Fruit fly (Drosophila melanogaster) whole organism, prepupa: ENCODE measurements around the gene Coq7.

Experiments
- Blimp-1 ChIP-seq: fragments of 200-800 bp; sonication (Bioruptor generic); optimal IDR thresholded peaks from 3 replicates; lab custom pipeline; 2017; ENCODE audit warnings: missing biosample characterization, missing genetic modification characterization, mild to moderate bottlenecking, moderate library complexity, missing genetic modification reagents
- CG10631 ChIP-seq: fragments of 200-800 bp; sonication (Bioruptor generic); optimal IDR thresholded peaks from 2 replicates; lab custom pipeline; 2016; ENCODE audit warnings: missing biosample characterization, missing genetic modification characterization
- CG10669 ChIP-seq: fragments of 200-800 bp; sonication (Bioruptor generic); optimal IDR thresholded peaks from 3 replicates; lab custom pipeline; 2018; ENCODE audit warnings: missing biosample characterization, mild to moderate bottlenecking, missing genetic modification characterization, moderate library complexity
- CG11294 ChIP-seq: fragments of 200-800 bp; sonication (Bioruptor generic); IDR thresholded peaks from 2 replicates; pipeline ENCODE4 v1.3.6; 2022; ENCODE audit warnings: missing biosample characterization, missing genetic modification characterization
- CG11762 ChIP-seq: fragments of 200-800 bp; sonication (Bioruptor generic); optimal IDR thresholded peaks from 3 replicates; lab custom pipeline; 2016; ENCODE audit warnings: missing biosample characterization, missing genetic modification characterization; ENCODE audit not compliant: insufficient read depth
- CG11902 ChIP-seq: fragments of 200-800 bp; sonication (Bioruptor generic); optimal IDR thresholded peaks from 3 replicates; lab custom pipeline; 2016; ENCODE audit warnings: missing biosample characterization, missing genetic modification characterization
- CG1621 ChIP-seq: fragments of 200-800 bp; sonication (Bioruptor generic); optimal IDR thresholded peaks from 3 replicates; lab custom pipeline; 2018; ENCODE audit warnings: missing biosample characterization, mild to moderate bottlenecking, missing genetic modification characterization
- CG16779 ChIP-seq: fragments of 200-800 bp; sonication (Bioruptor generic); optimal IDR thresholded peaks from 3 replicates; lab custom pipeline; 2017; ENCODE audit warnings: missing biosample characterization, mild to moderate bottlenecking, missing genetic modification characterization
- CG3032 ChIP-seq: fragments of 200-800 bp; optimal IDR thresholded peaks from 2 replicates; lab custom pipeline; 2019; ENCODE audit warnings: missing biosample characterization, mild to moderate bottlenecking, missing genetic modification characterization, moderate library complexity
- CG31627 ChIP-seq: fragments of 200-800 bp; sonication (Bioruptor generic); optimal IDR thresholded peaks from 3 replicates; lab custom pipeline; 2016; ENCODE audit warnings: missing biosample characterization, missing genetic modification characterization
- CG32006 ChIP-seq: fragments of 200-800 bp; sonication (Bioruptor generic); optimal IDR thresholded peaks from 3 replicates; lab custom pipeline; 2017; ENCODE audit warnings: missing biosample characterization, mild to moderate bottlenecking, missing genetic modification characterization
- CG3919 ChIP-seq: fragments of 200-800 bp; sonication (Bioruptor generic); optimal IDR thresholded peaks from 3 replicates; lab custom pipeline; 2016; ENCODE audit warnings: missing biosample characterization, missing genetic modification characterization
- CG4318 ChIP-seq: fragments of 200-800 bp; sonication (Bioruptor generic); optimal IDR thresholded peaks from 3 replicates; lab custom pipeline; 2017; ENCODE audit warnings: missing biosample characterization, mild to moderate bottlenecking, missing genetic modification characterization
- CG6163 ChIP-seq: fragments of 200-800 bp; sonication (Bioruptor generic); IDR thresholded peaks from 3 replicates; pipeline ENCODE4 v1.3.6; 2022; ENCODE audit warnings: missing biosample characterization, missing genetic modification characterization
- CG6276 ChIP-seq: fragments of 200-800 bp; sonication (Bioruptor generic); optimal IDR thresholded peaks from 2 replicates; lab custom pipeline; 2017; ENCODE audit warnings: missing biosample characterization, mild to moderate bottlenecking, missing genetic modification characterization
- CG6792 ChIP-seq: fragments of 200-800 bp; sonication (Bioruptor generic); optimal IDR thresholded peaks from 3 replicates; lab custom pipeline; 2016; ENCODE audit warnings: missing biosample characterization, missing genetic modification characterization
- CG6808 ChIP-seq: fragments of 200-800 bp; sonication (Bioruptor generic); optimal IDR thresholded peaks from 3 replicates; lab custom pipeline; 2017; ENCODE audit warnings: missing biosample characterization, missing genetic modification characterization, mild to moderate bottlenecking, moderate library complexity, missing genetic modification reagents
- CG7368 ChIP-seq: fragments of 200-800 bp; sonication (Bioruptor generic); optimal IDR thresholded peaks from 3 replicates; lab custom pipeline; 2016; ENCODE audit warnings: missing biosample characterization, missing genetic modification characterization
- CG8319 ChIP-seq: fragments of 200-800 bp; sonication (Bioruptor generic); optimal IDR thresholded peaks from 3 replicates; lab custom pipeline; 2016; ENCODE audit warnings: missing biosample characterization, missing genetic modification characterization
- CG8632 ChIP-seq: fragments of 200-800 bp; sonication (Bioruptor generic); optimal IDR thresholded peaks from 3 replicates; lab custom pipeline; 2016; ENCODE audit warnings: missing biosample characterization, missing genetic modification characterization
- CG9139 ChIP-seq: fragments of 200-800 bp; sonication (Bioruptor generic); optimal IDR thresholded peaks from 3 replicates; lab custom pipeline; 2017; ENCODE audit warnings: missing biosample characterization, mild to moderate bottlenecking, missing genetic modification characterization
- Ets21C ChIP-seq: fragments of 200-800 bp; sonication (Bioruptor generic); optimal IDR thresholded peaks from 3 replicates; lab custom pipeline; 2016; ENCODE audit warnings: missing biosample characterization, missing genetic modification characterization
- Ets96B ChIP-seq: fragments of 200-800 bp; optimal IDR thresholded peaks from 2 replicates; lab custom pipeline; 2019; ENCODE audit warnings: missing biosample characterization, mild to moderate bottlenecking, missing genetic modification characterization, moderate library complexity
- Gug ChIP-seq: fragments of 200-800 bp; sonication (Bioruptor generic); IDR thresholded peaks from 2 replicates; pipeline ENCODE4 v1.3.6; 2022; ENCODE audit warnings: missing biosample characterization, missing genetic modification characterization
- Hr38 ChIP-seq: sonication (Bioruptor generic); optimal IDR thresholded peaks from 2 replicates; lab custom pipeline; 2016; ENCODE audit warnings: missing biosample characterization, missing genetic modification characterization
- Hr39 ChIP-seq: fragments of 200-800 bp; sonication (Bioruptor generic); optimal IDR thresholded peaks from 2 replicates; lab custom pipeline; 2016; ENCODE audit warnings: missing biosample characterization, missing genetic modification characterization
- Hr4 ChIP-seq: fragments of 200-800 bp; sonication (Bioruptor generic); optimal IDR thresholded peaks from 3 replicates; lab custom pipeline; 2016; ENCODE audit warnings: missing biosample characterization, missing genetic modification characterization
- Lpt ChIP-seq: fragments of 200-800 bp; sonication (Bioruptor generic); optimal IDR thresholded peaks from 3 replicates; lab custom pipeline; 2016; ENCODE audit warnings: missing biosample characterization, missing genetic modification characterization
- OdsH ChIP-seq: fragments of 200-800 bp; sonication (Bioruptor generic); optimal IDR thresholded peaks from 3 replicates; lab custom pipeline; 2016; ENCODE audit warnings: missing biosample characterization, missing genetic modification characterization
- Sox102F ChIP-seq: fragments of 200-800 bp; sonication (Bioruptor generic); optimal IDR thresholded peaks from 2 replicates; lab custom pipeline; 2016; ENCODE audit warnings: missing biosample characterization, mild to moderate bottlenecking, missing genetic modification characterization
- Sox14 ChIP-seq: fragments of 200-800 bp; sonication (Bioruptor generic); optimal IDR thresholded peaks from 3 replicates; lab custom pipeline; 2016; ENCODE audit warnings: missing biosample characterization, missing genetic modification characterization
- Sox15 ChIP-seq: fragments of 200-800 bp; sonication (Bioruptor generic); optimal IDR thresholded peaks from 3 replicates; lab custom pipeline; 2016; ENCODE audit warnings: missing biosample characterization, missing genetic modification characterization
- achi ChIP-seq: fragments of 200-800 bp; sonication (Bioruptor generic); optimal IDR thresholded peaks from 3 replicates; lab custom pipeline; 2016; ENCODE audit warnings: missing biosample characterization, missing genetic modification characterization
- acj6 ChIP-seq: fragments of 200-800 bp; sonication (Bioruptor generic); optimal IDR thresholded peaks from 3 replicates; lab custom pipeline; 2016; ENCODE audit warnings: missing biosample characterization, missing genetic modification characterization
- dac ChIP-seq: fragments of 200-800 bp; sonication (Bioruptor generic); optimal IDR thresholded peaks from 2 replicates; lab custom pipeline; 2017; ENCODE audit warnings: missing biosample characterization, mild to moderate bottlenecking, missing genetic modification characterization
- esn ChIP-seq: fragments of 200-800 bp; sonication (Bioruptor generic); optimal IDR thresholded peaks from 2 replicates; lab custom pipeline; 2016; ENCODE audit warnings: missing biosample characterization, mild to moderate bottlenecking, missing genetic modification characterization, moderate library complexity
- fd59A ChIP-seq: fragments of 200-800 bp; sonication (Bioruptor generic); optimal IDR thresholded peaks from 2 replicates; lab custom pipeline; 2017; ENCODE audit warnings: missing biosample characterization, mild to moderate bottlenecking, missing genetic modification characterization, missing genetic modification reagents
- fd85E ChIP-seq: fragments of 200-800 bp; sonication (Bioruptor generic); optimal IDR thresholded peaks from 3 replicates; lab custom pipeline; 2016; ENCODE audit warnings: missing biosample characterization, missing genetic modification characterization
- fkh ChIP-seq: fragments of 200-800 bp; sonication (Bioruptor generic); optimal IDR thresholded peaks from 3 replicates; lab custom pipeline; 2017; ENCODE audit warnings: missing biosample characterization, mild to moderate bottlenecking, missing genetic modification characterization, moderate library complexity
- net ChIP-seq: fragments of 200-800 bp; sonication (Bioruptor generic); optimal IDR thresholded peaks from 3 replicates; lab custom pipeline; 2016; ENCODE audit warnings: missing biosample characterization, missing genetic modification characterization
- salr ChIP-seq, 2 experiments: fragments of 200-800 bp; sonication (Bioruptor generic); optimal IDR thresholded peaks; 3 replicates each; lab custom pipeline; 2016 to 2018; ENCODE audit warnings: missing biosample characterization in 2 of 2, missing genetic modification characterization in 2 of 2, mild to moderate bottlenecking in 1 of 2
- spab ChIP-seq: fragments of 200-800 bp; sonication (Bioruptor generic); optimal IDR thresholded peaks from 2 replicates; lab custom pipeline; 2017; ENCODE audit warnings: missing biosample characterization, mild to moderate bottlenecking, missing genetic modification characterization, missing genetic modification reagents
- ss ChIP-seq, 2 experiments: fragments of 200-800 bp; sonication (Bioruptor generic); optimal IDR thresholded peaks; 2 replicates in 1 of 2; 3 replicates in 1 of 2; lab custom pipeline; 2017 to 2018; ENCODE audit warnings: mild to moderate bottlenecking in 2 of 2, missing biosample characterization in 2 of 2, missing genetic modification characterization in 2 of 2, moderate library complexity in 1 of 2
- svp ChIP-seq: fragments of 200-800 bp; sonication (Bioruptor generic); peaks from one replicate; lab custom pipeline; 2016; ENCODE audit warnings: missing biosample characterization, missing genetic modification characterization
- topi ChIP-seq: fragments of 200-800 bp; sonication (Bioruptor generic); optimal IDR thresholded peaks from 3 replicates; lab custom pipeline; 2016; ENCODE audit warnings: missing biosample characterization, missing genetic modification characterization

Coq7 gene

DNA sequence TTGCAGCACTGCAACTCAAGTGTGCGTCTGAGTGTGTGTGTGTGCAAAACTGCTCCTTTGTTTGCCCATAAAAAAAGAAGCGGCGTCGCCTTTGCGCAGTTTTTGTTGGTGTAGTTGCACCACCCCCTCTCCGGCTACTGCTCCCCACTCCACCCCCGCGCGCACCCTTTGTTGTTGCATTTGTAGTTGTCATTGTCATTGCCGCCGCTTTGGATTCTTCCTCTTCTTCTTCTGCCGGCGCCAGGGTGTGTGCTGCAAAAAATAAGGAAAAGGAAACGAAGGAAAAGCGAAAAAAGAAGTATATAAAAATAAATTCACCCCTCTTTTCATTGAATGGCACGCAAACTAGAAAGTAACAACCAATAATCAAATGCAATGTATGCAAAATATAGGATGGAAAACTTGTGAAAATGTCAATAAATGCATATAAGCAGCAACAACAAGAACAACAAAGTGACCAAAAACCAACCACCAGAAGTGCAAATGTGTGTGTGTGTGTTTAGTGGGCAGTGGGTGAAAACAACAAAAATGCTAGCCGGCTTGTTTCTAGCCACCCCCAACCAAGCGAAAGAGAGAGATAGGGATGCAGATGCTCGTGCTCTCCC lies 33.0 kb downstream of the Coq7 start:
- TF ChIP-seq CG9139 (peak; percentile 41), CG6163 (GFP tag; lab: Robert Waterston, UW) (peak; percentile 24; the same call in 1 of the 3 replicates), CG32006 (GFP tag; lab: Kevin White, UChicago) (no peak), CG10669 (GFP tag; lab: Kevin White, UChicago) (peak; percentile 5), Sox14 (GFP tag; lab: Kevin White, UChicago) (peak; percentile 83), svp (GFP tag; lab: Kevin White, UChicago) (no peak), ss (GFP tag; optimal IDR thresholded peaks at IDR 0.05; lab: Kevin White, UChicago) (peak; percentile 36 to 44)
- TF ChIP-seq, all 60 proteins: peak for 5

DNA sequence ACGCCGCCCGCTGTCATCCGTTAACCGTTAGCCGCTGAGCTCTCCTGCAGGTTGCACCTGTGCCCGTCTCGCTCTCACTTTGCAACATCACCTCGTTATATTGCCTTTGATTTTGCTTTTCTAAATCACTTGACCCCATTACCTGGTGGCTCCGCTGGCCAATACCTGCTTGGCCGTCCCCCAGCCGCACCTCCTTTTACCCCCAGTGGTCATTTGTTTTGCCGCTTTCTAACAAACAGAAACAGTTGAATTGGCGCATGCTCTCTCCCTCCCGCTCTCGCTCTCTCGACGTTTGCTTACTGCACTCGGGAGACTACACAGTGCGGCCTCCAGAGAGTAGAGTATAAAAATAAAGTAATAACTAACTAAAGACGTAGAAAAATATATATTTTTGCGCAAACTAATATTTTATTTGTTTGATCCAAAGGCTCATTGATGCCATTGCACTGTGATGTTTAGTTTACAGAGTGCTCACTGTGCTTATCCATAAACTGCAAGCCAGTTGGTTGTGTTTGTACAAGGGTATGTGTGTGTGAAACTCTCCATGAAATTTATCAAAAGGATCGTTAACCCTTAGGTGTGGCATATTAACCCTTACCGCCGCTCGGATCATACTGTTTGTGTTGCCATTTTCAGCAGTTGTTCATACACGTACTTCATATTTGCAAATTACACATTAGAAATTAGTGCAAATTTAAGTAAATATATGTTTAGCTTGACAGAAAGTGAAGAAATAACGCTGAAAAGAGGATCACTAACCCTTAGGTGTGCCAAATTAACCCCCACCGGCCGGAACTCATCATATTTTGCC lies 33.7 kb downstream of the Coq7 start:
- TF ChIP-seq fkh: no peak
- TF ChIP-seq CG8632 (GFP tag; lab: Kevin White, UChicago): peak; percentile 92
- peak; percentile 96 for TF ChIP-seq Hr39 (GFP tag; lab: Kevin White, UChicago)
- peak; percentile 95 for TF ChIP-seq CG32006 (GFP tag; lab: Kevin White, UChicago)
- peak; percentile 71 for TF ChIP-seq CG11762 (GFP tag; lab: Kevin White, UChicago)
- peak; percentile 95 for TF ChIP-seq OdsH (GFP tag; lab: Kevin White, UChicago)
- peak; percentile 90 for TF ChIP-seq Lpt (GFP tag; lab: Kevin White, UChicago)
- TF ChIP-seq Hr4 (GFP tag; lab: Kevin White, UChicago): peak; percentile 95
- peak; percentile 93 for TF ChIP-seq CG3919 (GFP tag; lab: Kevin White, UChicago)
- TF ChIP-seq topi (GFP tag; lab: Kevin White, UChicago): peak; percentile 93
- TF ChIP-seq CG9139: no peak
- TF ChIP-seq CG6792 (GFP tag; lab: Kevin White, UChicago): peak; percentile 92
- peak; percentile 87 for TF ChIP-seq Sox15
- peak; percentile 55 for TF ChIP-seq fd85E (GFP tag; lab: Kevin White, UChicago)
- TF ChIP-seq fd59A (GFP tag; lab: Kevin White, UChicago): peak; percentile 72
- TF ChIP-seq CG6808 (GFP tag; lab: Kevin White, UChicago): peak; percentile 61
- peak; percentile 80 for TF ChIP-seq CG16779 (tag; lab: Kevin White, UChicago)
- peak; percentile 75 for TF ChIP-seq CG1621
- peak; percentile 95 for TF ChIP-seq Sox14 (GFP tag; lab: Kevin White, UChicago)
- TF ChIP-seq achi (GFP tag; lab: Kevin White, UChicago): peak; percentile 91
- TF ChIP-seq CG3032 (tag; lab: Kevin White, UChicago): peak; percentile 65
- TF ChIP-seq net (GFP tag; lab: Kevin White, UChicago): peak; percentile 94
- peak; percentile 88 for TF ChIP-seq CG4318
- peak; percentile 73 to 83 for TF ChIP-seq salr (GFP tag; optimal IDR thresholded peaks at IDR 0.05; lab: Kevin White, UChicago)
- TF ChIP-seq dac (GFP tag; lab: Kevin White, UChicago): peak; percentile 87
- TF ChIP-seq Blimp-1: peak; percentile 71
- peak; percentile 91 for TF ChIP-seq CG10631 (GFP tag; lab: Kevin White, UChicago)
- TF ChIP-seq CG11902 (GFP tag; lab: Kevin White, UChicago): peak; percentile 76
- peak; percentile 91 for TF ChIP-seq Gug (GFP tag; lab: Robert Waterston, UW)
- TF ChIP-seq CG6163 (GFP tag; lab: Robert Waterston, UW): peak; percentile 97
- peak; percentile 93 for TF ChIP-seq Ets21C
- TF ChIP-seq Sox102F (GFP tag; lab: Kevin White, UChicago): peak; percentile 95
- peak; percentile 92 for TF ChIP-seq CG6276
- peak; percentile 96 for TF ChIP-seq CG31627
- TF ChIP-seq ss (GFP tag; optimal IDR thresholded peaks at IDR 0.05; lab: Kevin White, UChicago): peak; percentile 67 to 75
- peak; percentile 97 for TF ChIP-seq svp (GFP tag; lab: Kevin White, UChicago)
- TF ChIP-seq acj6 (GFP tag; lab: Kevin White, UChicago): peak; percentile 93
- TF ChIP-seq CG8319 (GFP tag; lab: Kevin White, UChicago): peak; percentile 83
- peak; percentile 78 for TF ChIP-seq Hr38 (GFP tag; lab: Kevin White, UChicago)
- peak; percentile 78 for TF ChIP-seq Ets96B
- no peak for TF ChIP-seq spab (GFP tag; lab: Kevin White, UChicago)
- peak; percentile 78 for TF ChIP-seq CG7368 (GFP tag; lab: Kevin White, UChicago)
- peak; percentile 95 for TF ChIP-seq esn (GFP tag; lab: Kevin White, UChicago)
- peak; percentile 94 for TF ChIP-seq CG11294 (GFP tag; lab: Robert Waterston, UW)
